Fruit fly (Drosophila melanogaster): ENCODE data around the gene Prosbeta3.

Gene Prosbeta3

DNA sequence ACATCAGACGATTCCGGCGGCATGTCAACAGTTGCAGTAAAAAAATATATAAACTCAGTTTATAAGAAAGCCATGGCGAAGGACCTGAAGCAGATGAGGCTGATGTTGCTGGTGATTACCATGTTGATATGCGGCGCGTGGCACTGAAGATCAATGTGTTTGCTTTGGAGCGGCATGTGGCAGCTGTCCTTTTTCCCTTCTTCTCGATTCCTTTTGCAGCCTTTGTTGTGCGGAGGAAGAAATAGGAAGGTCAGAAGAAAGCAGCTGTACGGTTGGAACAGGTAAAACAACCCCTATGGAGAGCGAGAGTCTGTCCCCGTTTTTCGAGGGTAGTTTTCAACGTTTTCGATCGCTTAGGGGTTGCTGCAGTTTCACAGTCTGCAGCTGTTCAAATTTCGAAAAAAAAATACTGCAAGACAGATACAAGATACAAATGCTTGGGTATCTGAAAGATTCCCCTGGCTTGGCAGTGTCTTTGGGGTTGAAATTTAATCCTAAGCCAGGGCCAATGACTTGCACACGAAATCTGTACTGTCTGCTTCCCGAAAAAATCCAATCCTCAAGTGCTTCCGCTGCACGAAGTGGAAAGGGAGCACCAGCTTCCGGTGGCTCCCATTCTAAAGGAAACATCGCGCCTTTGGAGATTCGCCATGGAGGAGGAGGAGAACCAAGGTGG, 18.9 kb upstream of the Prosbeta3 start (continued):
- TF ChIP-seq zen (tag; optimal IDR thresholded peaks at IDR 0.05): peak; percentile 42
- no peak for TF ChIP-seq CG2678 (tag; optimal IDR thresholded peaks at IDR 0.05)
- TF ChIP-seq da (GFP tag; optimal IDR thresholded peaks at IDR 0.05): peak; percentile 75
- 0 out of 3 replicates have a peak, but pooled peaks have one; percentile 14 for TF ChIP-seq zen2 (GFP tag; IDR thresholded peaks at IDR 0.05; ENCODE audit: partially characterized antibody)
- TF ChIP-seq Med (GFP tag): peak; percentile 44
- TF ChIP-seq z (GFP tag; IDR thresholded peaks at IDR 0.05): no peak
- TF ChIP-seq cato (GFP tag; optimal IDR thresholded peaks at IDR 0.05; ENCODE audit: borderline replicate concordance): no peak
- TF ChIP-seq nerfin-1 (tag; optimal IDR thresholded peaks at IDR 0.05): peak; percentile 20
- TF ChIP-seq sqz (GFP tag; optimal IDR thresholded peaks at IDR 0.05): peak; percentile 83
- TF ChIP-seq tap (tag; optimal IDR thresholded peaks at IDR 0.05): peak; percentile 58
- no peak for TF ChIP-seq chn (GFP tag; optimal IDR thresholded peaks at IDR 0.05)
- peak; percentile 95 for TF ChIP-seq ac (GFP tag; optimal IDR thresholded peaks at IDR 0.05)
- TF ChIP-seq CG17359 (tag; optimal IDR thresholded peaks at IDR 0.05): no peak
- TF ChIP-seq CG33213 (GFP tag; optimal IDR thresholded peaks at IDR 0.05): no peak
- TF ChIP-seq hkb (optimal IDR thresholded peaks at IDR 0.05): no peak
- TF ChIP-seq hkb (GFP tag; IDR thresholded peaks at IDR 0.05): no peak
- no peak for TF ChIP-seq CG6854 (GFP tag; optimal IDR thresholded peaks at IDR 0.05)
- TF ChIP-seq zfh2 (GFP tag; optimal IDR thresholded peaks at IDR 0.05): no peak
- no peak for TF ChIP-seq Camta (GFP tag; optimal IDR thresholded peaks at IDR 0.05)
- TF ChIP-seq CG18476 (GFP tag; optimal IDR thresholded peaks at IDR 0.05): peak; percentile 70
- no peak for TF ChIP-seq Drgx (GFP tag; IDR thresholded peaks at IDR 0.05)
- TF ChIP-seq oc (tag; optimal IDR thresholded peaks at IDR 0.05): peak; percentile 50
- peak in 1 of 2 experiments; percentile 38 for TF ChIP-seq tll (GFP tag; optimal IDR thresholded peaks at IDR 0.05)
- peak; percentile 26; the same call in 1 of the 3 replicates for TF ChIP-seq ase (GFP tag; IDR thresholded peaks at IDR 0.05)
- TF ChIP-seq HLHmδ (GFP tag; optimal IDR thresholded peaks at IDR 0.05): peak; percentile 84
- peak; percentile 55 for TF ChIP-seq Kr (GFP tag; optimal IDR thresholded peaks at IDR 0.05)
- no peak for TF ChIP-seq CG10366 (GFP tag; IDR thresholded peaks at IDR 0.05)
- no peak for TF ChIP-seq lola (GFP tag; optimal IDR thresholded peaks at IDR 0.05)
- TF ChIP-seq CG14014 (GFP tag; IDR thresholded peaks at IDR 0.05): no peak

DNA sequence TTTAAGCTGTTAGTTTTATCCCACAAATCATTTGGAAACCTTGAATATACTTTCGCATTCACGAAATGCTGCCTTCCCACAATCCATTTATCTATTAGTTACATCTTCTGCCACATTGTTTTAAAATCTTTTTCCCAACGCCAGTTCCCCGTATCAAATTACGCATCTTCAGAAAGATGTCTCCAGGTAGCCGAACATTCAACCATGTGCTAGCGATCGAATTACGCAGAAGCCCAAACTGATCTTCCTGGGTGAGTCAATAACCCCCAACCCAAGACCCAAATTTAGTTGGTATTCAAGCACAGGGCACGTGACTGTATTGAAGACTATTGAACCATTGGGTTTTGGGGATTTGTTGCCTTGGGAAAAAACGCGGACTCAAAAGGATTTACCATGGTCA, 17.9 kb upstream of the Prosbeta3 start:
- TF ChIP-seq abd-A (tag; optimal IDR thresholded peaks at IDR 0.05): no peak
- peak; percentile 96 for TF ChIP-seq pros (GFP tag; optimal IDR thresholded peaks at IDR 0.05)
- peak; percentile 34 for TF ChIP-seq HLHmδ (GFP tag; optimal IDR thresholded peaks at IDR 0.05)
- peak; percentile 89 for TF ChIP-seq twi (tag; optimal IDR thresholded peaks at IDR 0.05)
- TF ChIP-seq Oli (tag; optimal IDR thresholded peaks at IDR 0.05): no peak
- TF ChIP-seq Hmx (GFP tag; optimal IDR thresholded peaks at IDR 0.05): no peak
- TF ChIP-seq CG10321 (GFP tag; IDR thresholded peaks at IDR 0.05): no peak
- TF ChIP-seq Doc3 (GFP tag; IDR thresholded peaks at IDR 0.05; ENCODE audit: partially characterized antibody): no peak
- TF ChIP-seq CG1602 (GFP tag; optimal IDR thresholded peaks at IDR 0.05): no peak
- TF ChIP-seq bowl (GFP tag; IDR thresholded peaks at IDR 0.05): no peak
- TF ChIP-seq CG6813 (GFP tag; optimal IDR thresholded peaks at IDR 0.05): no peak
- TF ChIP-seq nerfin-2 (GFP tag; IDR thresholded peaks at IDR 0.05; ENCODE audit: partially characterized antibody): no peak
- TF ChIP-seq Dref (GFP tag; IDR thresholded peaks at IDR 0.05): no peak
- no peak for TF ChIP-seq nmo (GFP tag; optimal IDR thresholded peaks at IDR 0.05)
- no peak for TF ChIP-seq lab (GFP tag; optimal IDR thresholded peaks at IDR 0.05)
- TF ChIP-seq CG9876 (GFP tag; optimal IDR thresholded peaks at IDR 0.05): no peak
- TF ChIP-seq CG2199 (GFP tag; IDR thresholded peaks at IDR 0.05): 0 out of 3 replicates have a peak, but pooled peaks have one; percentile 26
- TF ChIP-seq MESR4 (GFP tag; optimal IDR thresholded peaks at IDR 0.05): no peak
- no peak for TF ChIP-seq Lim3 (GFP tag; IDR thresholded peaks at IDR 0.05)
- TF ChIP-seq Usf (GFP tag; optimal IDR thresholded peaks at IDR 0.05): no peak
- TF ChIP-seq Six4 (GFP tag; optimal IDR thresholded peaks at IDR 0.05): peak; percentile 12
- no peak for TF ChIP-seq CG32767 (GFP tag; IDR thresholded peaks at IDR 0.05)
- no peak for TF ChIP-seq CG3847 (GFP tag; IDR thresholded peaks at IDR 0.05)

All from whole organism, embryonic.